Fruit fly (Drosophila melanogaster) whole organism, embryonic: ENCODE data around the gene Hr4.

Source experiments
- ATbp ChIP-seq: fragments of 200-800 bp; sonication (Bioruptor generic); optimal IDR thresholded peaks from 2 replicates; lab custom pipeline; 2017; ENCODE audit warnings: missing biosample characterization, mild to moderate bottlenecking, missing genetic modification characterization, missing genetic modification reagents
- Aef1 ChIP-seq: fragments of 200-800 bp; sonication (Bioruptor generic); IDR thresholded peaks from 3 replicates; pipeline ENCODE4 v1.3.6; 2022; ENCODE audit warnings: missing biosample characterization, missing genetic modification characterization
- Asciz ChIP-seq: fragments of 200-800 bp; sonication (Bioruptor generic); optimal IDR thresholded peaks from 2 replicates; lab custom pipeline; 2017; ENCODE audit warnings: missing biosample characterization, mild to moderate bottlenecking, missing genetic modification characterization, missing genetic modification reagents
- Atf-2 ChIP-seq: fragments of 200-800 bp; sonication (Bioruptor generic); optimal IDR thresholded peaks from 2 replicates; lab custom pipeline; 2016; ENCODE audit warnings: missing biosample characterization, missing genetic modification characterization
- Bgb ChIP-seq: fragments of 200-800 bp; sonication (Bioruptor generic); IDR thresholded peaks from 2 replicates; pipeline ENCODE4 v1.3.6; 2022; ENCODE audit warnings: missing biosample characterization, missing genetic modification characterization; ENCODE audit not compliant: partially characterized antibody
- CG12071 ChIP-seq: fragments of 200-800 bp; sonication (Bioruptor generic); optimal IDR thresholded peaks from 3 replicates; lab custom pipeline; 2018; ENCODE audit warnings: missing biosample characterization, mild to moderate bottlenecking, missing genetic modification characterization
- CG12236 ChIP-seq: fragments of 200-800 bp; sonication (Bioruptor generic); optimal IDR thresholded peaks from 2 replicates; lab custom pipeline; 2016; ENCODE audit warnings: missing biosample characterization, missing genetic modification characterization
- CG13287 ChIP-seq: fragments of 200-800 bp; sonication (Bioruptor generic); IDR thresholded peaks from 2 replicates; pipeline ENCODE4 v1.3.6; 2022; ENCODE audit warnings: missing biosample characterization, missing genetic modification characterization; ENCODE audit not compliant: partially characterized antibody
- CG14710 ChIP-seq: fragments of 200-800 bp; sonication (Bioruptor generic); optimal IDR thresholded peaks from 3 replicates; lab custom pipeline; 2019; ENCODE audit warnings: missing biosample characterization, mild to moderate bottlenecking, missing genetic modification characterization, moderate library complexity
- CG15601 ChIP-seq: fragments of 200-800 bp; sonication (Bioruptor generic); optimal IDR thresholded peaks from 3 replicates; lab custom pipeline; 2019; ENCODE audit warnings: missing biosample characterization, mild to moderate bottlenecking, missing genetic modification characterization, moderate library complexity
- CG17186 ChIP-seq: fragments of 200-800 bp; sonication (Bioruptor generic); optimal IDR thresholded peaks from 3 replicates; lab custom pipeline; 2017; ENCODE audit warnings: missing biosample characterization, missing genetic modification reagents, missing genetic modification characterization
- CG32772 ChIP-seq: fragments of 200-800 bp; sonication (Bioruptor generic); IDR thresholded peaks from 2 replicates; pipeline ENCODE4 v1.3.6; 2022; ENCODE audit warnings: missing biosample characterization, missing genetic modification characterization
- CG4328 ChIP-seq: fragments of 200-800 bp; sonication (Bioruptor generic); optimal IDR thresholded peaks from 3 replicates; lab custom pipeline; 2017; ENCODE audit warnings: missing biosample characterization, missing genetic modification reagents, missing genetic modification characterization
- CG4424 ChIP-seq: fragments of 200-800 bp; sonication (Bioruptor generic); optimal IDR thresholded peaks from 3 replicates; lab custom pipeline; 2016; ENCODE audit warnings: missing biosample characterization, missing genetic modification characterization
- CG4617 ChIP-seq: fragments of 200-800 bp; sonication (Bioruptor generic); optimal IDR thresholded peaks from 3 replicates; lab custom pipeline; 2016; ENCODE audit warnings: missing biosample characterization, missing genetic modification characterization, borderline replicate concordance
- CG7745 ChIP-seq: fragments of 200-800 bp; sonication (Bioruptor generic); optimal IDR thresholded peaks from 2 replicates; lab custom pipeline; 2018; ENCODE audit warnings: missing biosample characterization, mild to moderate bottlenecking, missing genetic modification characterization, moderate library complexity
- CG7928 ChIP-seq: fragments of 200-800 bp; sonication (Bioruptor generic); optimal IDR thresholded peaks from 2 replicates; lab custom pipeline; 2017; ENCODE audit warnings: missing biosample characterization, mild to moderate bottlenecking, missing genetic modification characterization
- CG8290 ChIP-seq, 3 experiments: fragments of 200-800 bp; sonication (Bioruptor generic); optimal IDR thresholded peaks; 2 replicates each; lab custom pipeline; 2016 to 2019; ENCODE audit warnings: missing biosample characterization in 3 of 3, missing genetic modification characterization in 3 of 3, mild to moderate bottlenecking in 2 of 3, moderate library complexity in 1 of 3
- CG9817 ChIP-seq: fragments of 200-800 bp; sonication (Bioruptor generic); optimal IDR thresholded peaks from 2 replicates; lab custom pipeline; 2018; ENCODE audit warnings: missing biosample characterization, mild to moderate bottlenecking, missing genetic modification characterization, moderate library complexity
- CTCF ChIP-seq: fragments of 200-800 bp; sonication (Bioruptor generic); optimal IDR thresholded peaks from 2 replicates; lab custom pipeline; 2017; ENCODE audit warnings: missing biosample characterization, mild to moderate bottlenecking, missing genetic modification characterization, moderate library complexity
- CoRest ChIP-seq: fragments of 200-800 bp; sonication (Bioruptor generic); optimal IDR thresholded peaks from 3 replicates; lab custom pipeline; 2018; ENCODE audit warnings: missing biosample characterization, mild to moderate bottlenecking, missing genetic modification characterization, moderate library complexity
- Dad ChIP-seq: fragments of 200-800 bp; sonication (Bioruptor generic); optimal IDR thresholded peaks from 3 replicates; lab custom pipeline; 2016; ENCODE audit warnings: missing biosample characterization, missing genetic modification characterization
- E2f1 ChIP-seq: fragments of 200-800 bp; sonication (Bioruptor generic); IDR thresholded peaks from 2 replicates; pipeline ENCODE4 v1.3.6; 2022; ENCODE audit warnings: missing biosample characterization, missing genetic modification characterization
- HmgZ ChIP-seq: fragments of 200-800 bp; sonication (Bioruptor generic); optimal IDR thresholded peaks from 2 replicates; lab custom pipeline; 2018; ENCODE audit warnings: missing biosample characterization, mild to moderate bottlenecking, missing genetic modification characterization
- Lhr ChIP-seq: fragments of 200-800 bp; sonication (Bioruptor generic); optimal IDR thresholded peaks from 3 replicates; lab custom pipeline; 2017; ENCODE audit warnings: mild to moderate bottlenecking, missing biosample characterization, missing genetic modification reagents, missing genetic modification characterization
- Mad ChIP-seq: fragments of 200-800 bp; sonication (Bioruptor generic); optimal IDR thresholded peaks from 2 replicates; lab custom pipeline; 2016; ENCODE audit warnings: missing biosample characterization, missing genetic modification characterization
- NC2β ChIP-seq: fragments of 200-800 bp; sonication (Bioruptor generic); optimal IDR thresholded peaks from 2 replicates; lab custom pipeline; 2016; ENCODE audit warnings: missing biosample characterization, missing genetic modification characterization
- NfI ChIP-seq: fragments of 200-800 bp; sonication (Bioruptor generic); optimal IDR thresholded peaks from 3 replicates; lab custom pipeline; 2018; ENCODE audit warnings: missing biosample characterization, mild to moderate bottlenecking, missing genetic modification characterization, moderate library complexity
- PHDP ChIP-seq: fragments of 200-800 bp; sonication (Bioruptor generic); optimal IDR thresholded peaks from 3 replicates; lab custom pipeline; 2018; ENCODE audit warnings: missing biosample characterization, mild to moderate bottlenecking, missing genetic modification characterization, moderate library complexity
- Ptx1 ChIP-seq: fragments of 200-800 bp; sonication (Bioruptor generic); IDR thresholded peaks from 2 replicates; pipeline ENCODE4 v1.3.6; 2022; ENCODE audit warnings: missing biosample characterization, missing genetic modification characterization
- Rx ChIP-seq: fragments of 200-800 bp; sonication (Bioruptor generic); IDR thresholded peaks from 2 replicates; pipeline ENCODE4 v1.3.6; 2022; ENCODE audit warnings: missing biosample characterization, missing genetic modification characterization
- Six4 ChIP-seq: fragments of 200-800 bp; sonication (Bioruptor generic); optimal IDR thresholded peaks from 2 replicates; lab custom pipeline; 2016; ENCODE audit warnings: missing biosample characterization, missing genetic modification characterization
- Stat92E ChIP-seq, 3 experiments: fragments of >200 bp in 2 of 3; fragments of 200-800 bp in 1 of 3; sonication (Bioruptor generic) in 1 of 3; optimal IDR thresholded peaks; 2 replicates each; lab custom pipeline; 2017 to 2019; ENCODE audit warnings: missing biosample characterization in 3 of 3, missing genetic modification characterization in 3 of 3, mild to moderate bottlenecking in 1 of 3, moderate library complexity in 1 of 3
- Vsx1 ChIP-seq: fragments of 200-800 bp; sonication (Bioruptor generic); optimal IDR thresholded peaks from 2 replicates; lab custom pipeline; 2017; ENCODE audit warnings: missing biosample characterization, mild to moderate bottlenecking, missing genetic modification characterization, missing genetic modification reagents
- ato ChIP-seq: fragments of 200-800 bp; sonication (Bioruptor generic); IDR thresholded peaks from 2 replicates; pipeline ENCODE4 v1.3.6; 2022; ENCODE audit warnings: missing biosample characterization, missing genetic modification characterization; ENCODE audit not compliant: partially characterized antibody
- az2 ChIP-seq: fragments of 200-800 bp; sonication (Bioruptor generic); optimal IDR thresholded peaks from 3 replicates; lab custom pipeline; 2016; ENCODE audit warnings: missing biosample characterization, missing genetic modification characterization
- croc ChIP-seq: fragments of 200-800 bp; sonication (Bioruptor generic); conservative IDR thresholded peaks from 3 replicates; pipeline ENCODE4 v1.3.6; 2022; ENCODE audit warnings: missing biosample characterization, missing genetic modification characterization
- dmrt99B ChIP-seq: fragments of 200-800 bp; sonication (Bioruptor generic); optimal IDR thresholded peaks from 2 replicates; lab custom pipeline; 2018; ENCODE audit warnings: missing biosample characterization, mild to moderate bottlenecking, missing genetic modification characterization, moderate library complexity
- en ChIP-seq: fragments of 200-800 bp; sonication (Bioruptor generic); optimal IDR thresholded peaks from 2 replicates; lab custom pipeline; 2016; ENCODE audit warnings: missing biosample characterization, missing genetic modification characterization
- fu2 ChIP-seq: fragments of 200-800 bp; sonication (Bioruptor generic); optimal IDR thresholded peaks from 2 replicates; lab custom pipeline; 2016; ENCODE audit warnings: missing biosample characterization, missing genetic modification characterization
- grau ChIP-seq: fragments of 200-800 bp; optimal IDR thresholded peaks from 3 replicates; lab custom pipeline; 2019; ENCODE audit warnings: missing biosample characterization, mild to moderate bottlenecking, missing genetic modification characterization, moderate library complexity
- pan ChIP-seq, 4 experiments: fragments of >200 bp in 3 of 4; fragments of 200-800 bp in 1 of 4; sonication (Bioruptor generic) in 1 of 4; optimal IDR thresholded peaks in 3 of 4; IDR thresholded peaks in 1 of 4; 2 replicates each; pipeline versions ENCODE4 v1.3.6 to Lab custom; 2017 to 2022; ENCODE audit warnings: missing biosample characterization in 2 of 4, missing genetic modification characterization in 2 of 4, mixed read lengths in 1 of 4
- repo ChIP-seq: fragments of 200-800 bp; sonication (Bioruptor generic); optimal IDR thresholded peaks from 2 replicates; lab custom pipeline; 2016; ENCODE audit warnings: missing biosample characterization, missing genetic modification characterization
- salm ChIP-seq: fragments of 200-800 bp; sonication (Bioruptor generic); optimal IDR thresholded peaks from 2 replicates; lab custom pipeline; 2018; ENCODE audit warnings: missing biosample characterization, mild to moderate bottlenecking, missing genetic modification characterization
- schlank ChIP-seq: fragments of 200-800 bp; sonication (Bioruptor generic); optimal IDR thresholded peaks from 2 replicates; lab custom pipeline; 2018; ENCODE audit warnings: missing biosample characterization, mild to moderate bottlenecking, missing genetic modification characterization
- slou ChIP-seq: fragments of 200-800 bp; sonication (Bioruptor generic); optimal IDR thresholded peaks from 3 replicates; lab custom pipeline; 2016; ENCODE audit warnings: missing biosample characterization, missing genetic modification characterization
- slp2 ChIP-seq: fragments of 200-800 bp; sonication (Bioruptor generic); optimal IDR thresholded peaks from 2 replicates; lab custom pipeline; 2016; ENCODE audit warnings: missing biosample characterization, missing genetic modification characterization
- ssp ChIP-seq: fragments of 200-800 bp; sonication (Bioruptor generic); IDR thresholded peaks from 2 replicates; pipeline ENCODE4 v1.3.6; 2022; ENCODE audit warnings: missing biosample characterization, missing genetic modification characterization
- twi ChIP-seq: fragments of 200-800 bp; optimal IDR thresholded peaks from 2 replicates; lab custom pipeline; 2019; ENCODE audit warnings: missing biosample characterization, mild to moderate bottlenecking, missing genetic modification characterization, moderate library complexity

The Hr4 gene

dm6 chrX:1952898-1953297 is 11.2 kb downstream of the Hr4 start (continued):
- TF ChIP-seq CG15601 (tag; lab: Kevin White, UChicago), result peak; percentile 3
- peak; percentile 9 for TF ChIP-seq CG7928 (GFP tag; lab: Kevin White, UChicago)
- peak; percentile 72 for TF ChIP-seq ssp (GFP tag; lab: Robert Waterston, UW)
- TF ChIP-seq ATbp (GFP tag; lab: Kevin White, UChicago), result no peak
- TF ChIP-seq HmgZ (tag; lab: Kevin White, UChicago), result peak; percentile 57
- TF ChIP-seq slou (GFP tag; lab: Kevin White, UChicago), result peak; percentile 49
- TF ChIP-seq Atf-2 (GFP tag; lab: Kevin White, UChicago), result peak; percentile 58
- peak; percentile 67; the same call in 2 of the 3 replicates for TF ChIP-seq croc (GFP tag; lab: Robert Waterston, UW)
- peak; percentile 40 for TF ChIP-seq fu2 (GFP tag; lab: Kevin White, UChicago)
- TF ChIP-seq dmrt99B, result no peak
- TF ChIP-seq Bgb (GFP tag; lab: Robert Waterston, UW), result peak; percentile 70
- peak; percentile 32 for TF ChIP-seq CG4328 (GFP tag; lab: Kevin White, UChicago)
- no peak for TF ChIP-seq CG17186
- TF ChIP-seq CG32772 (GFP tag; lab: Robert Waterston, UW), result peak; percentile 79
- no peak for TF ChIP-seq pan (optimal IDR thresholded peaks at IDR 0.05; lab: Kevin White, UChicago)
- TF ChIP-seq pan (GFP tag; optimal IDR thresholded peaks at IDR 0.05 in 1 of 2, IDR thresholded peaks at IDR 0.05 in 1 of 2), result peak in 1 of 2 experiments; percentile 57
- TF ChIP-seq NfI, result peak; percentile 49
- peak; percentile 27 for TF ChIP-seq CG4617
- TF ChIP-seq Rx (GFP tag; lab: Robert Waterston, UW), result peak; percentile 58; the same call in 1 of the 2 replicates
- TF ChIP-seq Stat92E (GFP tag; optimal IDR thresholded peaks at IDR 0.05; lab: Kevin White, UChicago), result peak in 1 of 3 experiments; percentile 33
- 0 out of 2 replicates have a peak, but pooled peaks have one; percentile 16 for TF ChIP-seq ato (GFP tag; lab: Robert Waterston, UW)
- no peak for TF ChIP-seq Six4 (GFP tag; lab: Kevin White, UChicago)
- no peak for TF ChIP-seq schlank (tag; lab: Kevin White, UChicago)
- TF ChIP-seq Lhr (GFP tag; lab: Kevin White, UChicago), result peak; percentile 89
- peak; percentile 55 for TF ChIP-seq Dad (GFP tag; lab: Kevin White, UChicago)
- TF ChIP-seq Asciz (GFP tag; lab: Kevin White, UChicago), result no peak
- TF ChIP-seq az2, result peak; percentile 53
- no peak for TF ChIP-seq CG12071 (GFP tag; lab: Kevin White, UChicago)
- peak; percentile 54 for TF ChIP-seq grau (tag; lab: Kevin White, UChicago)
- TF ChIP-seq CG9817 (tag; lab: Kevin White, UChicago), result peak; percentile 65
- TF ChIP-seq E2f1, result peak; percentile 48
- no peak for TF ChIP-seq salm (tag; lab: Kevin White, UChicago)
- TF ChIP-seq CG4424 (GFP tag; lab: Kevin White, UChicago), result peak; percentile 51
- TF ChIP-seq repo (GFP tag; lab: Kevin White, UChicago), result peak; percentile 43
- no peak for TF ChIP-seq Vsx1 (GFP tag; lab: Kevin White, UChicago)
- TF ChIP-seq CG14710 (tag; lab: Kevin White, UChicago), result peak; percentile 52
- TF ChIP-seq CoRest (tag; lab: Kevin White, UChicago), result peak; percentile 57
- peak; percentile 71 for TF ChIP-seq Aef1
- peak; percentile 58 for TF ChIP-seq NC2β (GFP tag; lab: Kevin White, UChicago)
- peak; percentile 49 for TF ChIP-seq Mad (GFP tag; lab: Kevin White, UChicago)
- peak; percentile 59; the same call in 1 of the 2 replicates for TF ChIP-seq CG13287 (GFP tag; lab: Robert Waterston, UW)
- peak; percentile 6 for TF ChIP-seq en (GFP tag; lab: Kevin White, UChicago)
- no peak for TF ChIP-seq CG12236 (GFP tag; lab: Kevin White, UChicago)
- TF ChIP-seq twi (tag; lab: Kevin White, UChicago), result peak; percentile 17
- peak; percentile 10 for TF ChIP-seq slp2 (GFP tag; lab: Kevin White, UChicago)
- no peak for TF ChIP-seq PHDP (tag; lab: Kevin White, UChicago)
- peak; percentile 99 for TF ChIP-seq CTCF
- peak; percentile 88 for TF ChIP-seq Ptx1 (GFP tag; lab: Robert Waterston, UW)
- TF ChIP-seq CG8290 (GFP tag; optimal IDR thresholded peaks at IDR 0.05; lab: Kevin White, UChicago), result peak; percentile 85
- peak in 1 of 2 experiments; percentile 89 for TF ChIP-seq CG8290 (tag; optimal IDR thresholded peaks at IDR 0.05; lab: Kevin White, UChicago)
- no peak for TF ChIP-seq CG7745
